Fruit fly (Drosophila melanogaster) whole organism, embryonic: ENCODE results near the gene CG13250.
A peak's percentile ranks its signal among the peaks of the same experiment; 100 is the strongest.

Experiments
- Aef1 ChIP-seq: fragments of 200-800 bp; sonication (Bioruptor generic); IDR thresholded peaks from 3 replicates; pipeline ENCODE4 v1.3.6; 2022; ENCODE audit warnings: missing biosample characterization, missing genetic modification characterization
- CG12391 ChIP-seq: fragments of 200-800 bp; sonication (Bioruptor generic); optimal IDR thresholded peaks from 3 replicates; lab custom pipeline; 2018; ENCODE audit warnings: missing biosample characterization, mild to moderate bottlenecking, missing genetic modification characterization, moderate library complexity
- CG13624 ChIP-seq: fragments of 200-800 bp; sonication (Bioruptor generic); optimal IDR thresholded peaks from 2 replicates; lab custom pipeline; 2016; ENCODE audit warnings: missing biosample characterization, missing genetic modification characterization
- CG14860 ChIP-seq: fragments of 200-800 bp; sonication (Bioruptor generic); IDR thresholded peaks from 3 replicates; pipeline ENCODE4 v1.3.6; 2022; ENCODE audit warnings: missing biosample characterization, missing genetic modification characterization; ENCODE audit not compliant: partially characterized antibody
- CG15514 ChIP-seq: fragments of 200-800 bp; sonication (Bioruptor generic); optimal IDR thresholded peaks from 3 replicates; lab custom pipeline; 2017; ENCODE audit warnings: missing biosample characterization, missing genetic modification characterization, mild to moderate bottlenecking, moderate library complexity, missing genetic modification reagents
- CG16813 ChIP-seq: fragments of 200-800 bp; sonication (Bioruptor generic); IDR thresholded peaks from 3 replicates; pipeline ENCODE4 v1.3.6; 2022; ENCODE audit warnings: missing biosample characterization, missing genetic modification characterization; ENCODE audit not compliant: partially characterized antibody
- CG17328 ChIP-seq: fragments of 200-800 bp; sonication (Bioruptor generic); IDR thresholded peaks from 2 replicates; pipeline ENCODE4 v1.3.6; 2022; ENCODE audit warnings: missing biosample characterization, missing genetic modification characterization
- CG18619 ChIP-seq: fragments of 200-800 bp; sonication (Bioruptor generic); optimal IDR thresholded peaks from 3 replicates; lab custom pipeline; 2017; ENCODE audit warnings: missing biosample characterization, mild to moderate bottlenecking, missing genetic modification characterization
- CG2678 ChIP-seq: fragments of 200-800 bp; sonication (Bioruptor generic); optimal IDR thresholded peaks from 3 replicates; lab custom pipeline; 2019; ENCODE audit warnings: missing biosample characterization, mild to moderate bottlenecking, missing genetic modification characterization, moderate library complexity
- CG32772 ChIP-seq: fragments of 200-800 bp; sonication (Bioruptor generic); IDR thresholded peaks from 2 replicates; pipeline ENCODE4 v1.3.6; 2022; ENCODE audit warnings: missing biosample characterization, missing genetic modification characterization
- CG5180 ChIP-seq: fragments of 200-800 bp; sonication (Bioruptor generic); optimal IDR thresholded peaks from 3 replicates; lab custom pipeline; 2017; ENCODE audit warnings: missing biosample characterization, missing genetic modification characterization, mild to moderate bottlenecking, moderate library complexity, missing genetic modification reagents
- CG6272 ChIP-seq: fragments of 200-800 bp; sonication (Bioruptor generic); IDR thresholded peaks from 2 replicates; pipeline ENCODE4 v1.3.6; 2022; ENCODE audit warnings: missing biosample characterization, missing genetic modification characterization
- CG6654 ChIP-seq: fragments of 200-800 bp; sonication (Bioruptor generic); optimal IDR thresholded peaks from 2 replicates; lab custom pipeline; 2017; ENCODE audit warnings: missing biosample characterization, mild to moderate bottlenecking, missing genetic modification characterization
- CG8388 ChIP-seq: fragments of 200-800 bp; sonication (Bioruptor generic); optimal IDR thresholded peaks from 2 replicates; lab custom pipeline; 2019; ENCODE audit warnings: missing biosample characterization, mild to moderate bottlenecking, missing genetic modification characterization, moderate library complexity
- CG8765 ChIP-seq: fragments of 200-800 bp; sonication (Bioruptor generic); IDR thresholded peaks from 2 replicates; pipeline ENCODE4 v1.3.6; 2022; ENCODE audit warnings: missing biosample characterization, missing genetic modification characterization
- CG8924 ChIP-seq: fragments of 200-800 bp; optimal IDR thresholded peaks from 3 replicates; lab custom pipeline; 2019; ENCODE audit warnings: missing biosample characterization, mild to moderate bottlenecking, missing genetic modification characterization, moderate library complexity
- D19A ChIP-seq: fragments of 200-800 bp; optimal IDR thresholded peaks from 3 replicates; lab custom pipeline; 2019; ENCODE audit warnings: missing biosample characterization, mild to moderate bottlenecking, missing genetic modification characterization, moderate library complexity
- Dek ChIP-seq: fragments of 200-800 bp; sonication (Bioruptor generic); optimal IDR thresholded peaks from 3 replicates; lab custom pipeline; 2019; ENCODE audit warnings: missing biosample characterization, mild to moderate bottlenecking, missing genetic modification characterization, moderate library complexity
- Ets65A ChIP-seq: fragments of 200-800 bp; sonication (Bioruptor generic); peaks from one replicate; lab custom pipeline; 2016; ENCODE audit warnings: missing biosample characterization, missing genetic modification characterization
- Gug ChIP-seq: fragments of 200-800 bp; sonication (Bioruptor generic); IDR thresholded peaks from 4 replicates; pipeline ENCODE4 v1.3.6; 2022; ENCODE audit warnings: missing biosample characterization, missing genetic modification characterization
- HHEX ChIP-seq: fragments of 200-800 bp; sonication (Bioruptor generic); optimal IDR thresholded peaks from 3 replicates; lab custom pipeline; 2017; ENCODE audit warnings: missing biosample characterization, mild to moderate bottlenecking, missing genetic modification characterization, missing genetic modification reagents
- HLHmδ ChIP-seq: fragments of 200-800 bp; sonication (Bioruptor generic); optimal IDR thresholded peaks from 2 replicates; lab custom pipeline; 2018; ENCODE audit warnings: missing biosample characterization, mild to moderate bottlenecking, missing genetic modification characterization, moderate library complexity
- Hand ChIP-seq: fragments of 200-800 bp; sonication (Bioruptor generic); optimal IDR thresholded peaks from 2 replicates; lab custom pipeline; 2017; ENCODE audit warnings: mild to moderate bottlenecking, missing biosample characterization, missing genetic modification reagents, missing genetic modification characterization
- Hey ChIP-seq: fragments of 200-800 bp; sonication (Bioruptor generic); optimal IDR thresholded peaks from 3 replicates; lab custom pipeline; 2018; ENCODE audit warnings: missing biosample characterization, mild to moderate bottlenecking, missing genetic modification characterization
- Lhr ChIP-seq: fragments of 200-800 bp; sonication (Bioruptor generic); optimal IDR thresholded peaks from 3 replicates; lab custom pipeline; 2017; ENCODE audit warnings: mild to moderate bottlenecking, missing biosample characterization, missing genetic modification reagents, missing genetic modification characterization
- Rx ChIP-seq: fragments of 200-800 bp; sonication (Bioruptor generic); IDR thresholded peaks from 2 replicates; pipeline ENCODE4 v1.3.6; 2022; ENCODE audit warnings: missing biosample characterization, missing genetic modification characterization
- Stat92E ChIP-seq, 3 experiments: fragments of >200 bp in 2 of 3; fragments of 200-800 bp in 1 of 3; sonication (Bioruptor generic) in 1 of 3; optimal IDR thresholded peaks; 2 replicates each; lab custom pipeline; 2017 to 2019; ENCODE audit warnings: missing biosample characterization in 3 of 3, missing genetic modification characterization in 3 of 3, mild to moderate bottlenecking in 1 of 3, moderate library complexity in 1 of 3
- Xrp1 ChIP-seq: fragments of 200-800 bp; sonication (Bioruptor generic); IDR thresholded peaks from 2 replicates; pipeline ENCODE4 v1.3.6; 2022; ENCODE audit warnings: missing biosample characterization, missing genetic modification characterization
- aop ChIP-seq: fragments of 200-800 bp; sonication (Bioruptor generic); IDR thresholded peaks from 2 replicates; pipeline ENCODE4 v1.3.6; 2022; ENCODE audit warnings: missing biosample characterization, missing genetic modification characterization
- br ChIP-seq: fragments of >200 bp; optimal IDR thresholded peaks from 2 replicates; lab custom pipeline; 2017
- croc ChIP-seq: fragments of 200-800 bp; sonication (Bioruptor generic); conservative IDR thresholded peaks from 3 replicates; pipeline ENCODE4 v1.3.6; 2022; ENCODE audit warnings: missing biosample characterization, missing genetic modification characterization
- dmrt11E ChIP-seq: fragments of 200-800 bp; sonication (Bioruptor generic); optimal IDR thresholded peaks from 3 replicates; lab custom pipeline; 2018; ENCODE audit warnings: missing biosample characterization, mild to moderate bottlenecking, missing genetic modification characterization, moderate library complexity
- dpn ChIP-seq, 2 experiments: fragments of 200-800 bp; sonication (Bioruptor generic); optimal IDR thresholded peaks; 3 replicates each; lab custom pipeline; 2016; ENCODE audit warnings: missing biosample characterization in 2 of 2, missing genetic modification characterization in 2 of 2
- ewg ChIP-seq: fragments of 200-800 bp; sonication (Bioruptor generic); optimal IDR thresholded peaks from 3 replicates; lab custom pipeline; 2017; ENCODE audit warnings: mild to moderate bottlenecking, missing biosample characterization, missing genetic modification reagents, missing genetic modification characterization
- fd3F ChIP-seq: fragments of 200-800 bp; sonication (Bioruptor generic); optimal IDR thresholded peaks from 2 replicates; lab custom pipeline; 2018; ENCODE audit warnings: missing biosample characterization, mild to moderate bottlenecking, missing genetic modification characterization, moderate library complexity
- fu2 ChIP-seq: fragments of 200-800 bp; sonication (Bioruptor generic); optimal IDR thresholded peaks from 2 replicates; lab custom pipeline; 2016; ENCODE audit warnings: missing biosample characterization, missing genetic modification characterization
- jing ChIP-seq: fragments of 200-800 bp; sonication (Bioruptor generic); optimal IDR thresholded peaks from 2 replicates; lab custom pipeline; 2018; ENCODE audit warnings: missing biosample characterization, mild to moderate bottlenecking, missing genetic modification characterization
- kay ChIP-seq: fragments of 200-800 bp; sonication (Bioruptor generic); optimal IDR thresholded peaks from 2 replicates; lab custom pipeline; 2016; ENCODE audit warnings: missing biosample characterization, missing genetic modification characterization
- lbe ChIP-seq: fragments of 200-800 bp; sonication (Bioruptor generic); optimal IDR thresholded peaks from 2 replicates; lab custom pipeline; 2016; ENCODE audit warnings: missing biosample characterization, mild to moderate bottlenecking, missing genetic modification characterization
- nmo ChIP-seq: fragments of 200-800 bp; sonication (Bioruptor generic); optimal IDR thresholded peaks from 2 replicates; lab custom pipeline; 2018; ENCODE audit warnings: missing biosample characterization, mild to moderate bottlenecking, missing genetic modification characterization, moderate library complexity
- sim ChIP-seq: fragments of 200-800 bp; sonication (Bioruptor generic); IDR thresholded peaks from 2 replicates; pipeline ENCODE4 v1.3.6; 2022; ENCODE audit warnings: missing biosample characterization, missing genetic modification characterization
- sima ChIP-seq: fragments of 200-800 bp; sonication (Bioruptor generic); optimal IDR thresholded peaks from 2 replicates; lab custom pipeline; 2016; ENCODE audit warnings: missing biosample characterization, missing genetic modification characterization
- sna ChIP-seq: fragments of 200-800 bp; sonication (Bioruptor generic); IDR thresholded peaks from 2 replicates; pipeline ENCODE4 v1.3.6; 2022; ENCODE audit warnings: missing biosample characterization, missing genetic modification characterization; ENCODE audit not compliant: partially characterized antibody
- tap ChIP-seq: fragments of 200-800 bp; optimal IDR thresholded peaks from 3 replicates; lab custom pipeline; 2019; ENCODE audit warnings: missing biosample characterization, mild to moderate bottlenecking, missing genetic modification characterization, moderate library complexity
- tll ChIP-seq, 2 experiments: fragments of 200-800 bp in 1 of 2; fragments of >200 bp in 1 of 2; sonication (Bioruptor generic) in 1 of 2; optimal IDR thresholded peaks; 2 replicates each; lab custom pipeline; 2017 to 2019; ENCODE audit warnings: missing biosample characterization in 2 of 2, missing genetic modification characterization in 2 of 2, mild to moderate bottlenecking in 1 of 2, moderate library complexity in 1 of 2
- trem ChIP-seq: fragments of 200-800 bp; optimal IDR thresholded peaks from 3 replicates; lab custom pipeline; 2019; ENCODE audit warnings: missing biosample characterization, mild to moderate bottlenecking, missing genetic modification characterization, moderate library complexity
- zen2 ChIP-seq: fragments of 200-800 bp; sonication (Bioruptor generic); IDR thresholded peaks from 3 replicates; pipeline ENCODE4 v1.3.6; 2022; ENCODE audit warnings: missing biosample characterization, missing genetic modification characterization; ENCODE audit not compliant: partially characterized antibody
- zf30C ChIP-seq: fragments of 200-800 bp; sonication (Bioruptor generic); optimal IDR thresholded peaks from 3 replicates; lab custom pipeline; 2018; ENCODE audit warnings: missing biosample characterization, mild to moderate bottlenecking, missing genetic modification characterization

The CG13250 gene

dm6 chr3L:20540182-20540974 is 6.9 kb downstream of the CG13250 start, which contains the start of gene Rcd2 (continued):
- TF ChIP-seq D19A (tag; lab: Kevin White, UChicago) (peak; percentile 80), CG6654 (peak; percentile 11), CG18619 (GFP tag; lab: Kevin White, UChicago) (peak; percentile 80), CG8388 (GFP tag; lab: Kevin White, UChicago) (peak; percentile 67), Rx (GFP tag; lab: Robert Waterston, UW) (peak; percentile 43; the same call in 1 of the 2 replicates), HHEX (GFP tag; lab: Kevin White, UChicago) (peak; percentile 76), Aef1 (GFP tag; lab: Robert Waterston, UW) (peak; percentile 61), CG32772 (GFP tag; lab: Robert Waterston, UW) (peak; percentile 41; the same call in 1 of the 2 replicates), Hand (GFP tag; lab: Kevin White, UChicago) (peak; percentile 84), sim (GFP tag; lab: Robert Waterston, UW) (no peak), CG15514 (peak; percentile 79), croc (no peak), Ets65A (GFP tag; lab: Kevin White, UChicago) (peak; percentile 28), CG2678 (tag; lab: Kevin White, UChicago) (peak; percentile 94), tap (tag; lab: Kevin White, UChicago) (peak; percentile 82), CG16813 (peak; percentile 68; the same call in 2 of the 3 replicates), dmrt11E (tag; lab: Kevin White, UChicago) (peak; percentile 19), zf30C (GFP tag; lab: Kevin White, UChicago) (no peak), Lhr (GFP tag; lab: Kevin White, UChicago) (peak; percentile 12), CG6272 (GFP tag; lab: Robert Waterston, UW) (peak; percentile 43), Stat92E (GFP tag; optimal IDR thresholded peaks at IDR 0.05; lab: Kevin White, UChicago) (peak in 1 of 3 experiments; percentile 12), CG8765 (GFP tag; lab: Robert Waterston, UW) (peak; percentile 32; the same call in 1 of the 2 replicates), jing (peak; percentile 29), kay (peak; percentile 44), fu2 (GFP tag; lab: Kevin White, UChicago) (peak; percentile 68), zen2 (GFP tag; lab: Robert Waterston, UW) (peak; percentile 93), CG5180 (GFP tag; lab: Kevin White, UChicago) (peak; percentile 71), fd3F (GFP tag; lab: Kevin White, UChicago) (peak; percentile 84), Hey (tag; lab: Kevin White, UChicago) (no peak), HLHmδ (GFP tag; lab: Kevin White, UChicago) (no peak), Dek (tag; lab: Kevin White, UChicago) (peak; percentile 94), CG17328 (peak; percentile 62; the same call in 1 of the 2 replicates), nmo (GFP tag; lab: Kevin White, UChicago) (peak; percentile 78), Xrp1 (GFP tag; lab: Robert Waterston, UW) (peak; percentile 77), lbe (no peak), CG12391 (tag; lab: Kevin White, UChicago) (peak; percentile 86), trem (tag; lab: Kevin White, UChicago) (peak; percentile 39), br (no peak), CG13624 (GFP tag; lab: Kevin White, UChicago) (peak; percentile 95), sna (GFP tag; lab: Robert Waterston, UW) (peak; percentile 91), Gug (no peak), aop (GFP tag; lab: Robert Waterston, UW) (no peak), CG14860 (GFP tag; lab: Robert Waterston, UW) (peak; percentile 88), tll (GFP tag; optimal IDR thresholded peaks at IDR 0.05; lab: Kevin White, UChicago) (no peak), sima (no peak), dpn (GFP tag; optimal IDR thresholded peaks at IDR 0.05; lab: Kevin White, UChicago) (peak; percentile 28 to 65), ewg (GFP tag; lab: Kevin White, UChicago) (no peak), CG8924 (tag; lab: Kevin White, UChicago) (peak; percentile 92)
